Fruit fly (Drosophila melanogaster): ENCODE results near the gene Rpt5.

Rpt5 gene

DNA sequence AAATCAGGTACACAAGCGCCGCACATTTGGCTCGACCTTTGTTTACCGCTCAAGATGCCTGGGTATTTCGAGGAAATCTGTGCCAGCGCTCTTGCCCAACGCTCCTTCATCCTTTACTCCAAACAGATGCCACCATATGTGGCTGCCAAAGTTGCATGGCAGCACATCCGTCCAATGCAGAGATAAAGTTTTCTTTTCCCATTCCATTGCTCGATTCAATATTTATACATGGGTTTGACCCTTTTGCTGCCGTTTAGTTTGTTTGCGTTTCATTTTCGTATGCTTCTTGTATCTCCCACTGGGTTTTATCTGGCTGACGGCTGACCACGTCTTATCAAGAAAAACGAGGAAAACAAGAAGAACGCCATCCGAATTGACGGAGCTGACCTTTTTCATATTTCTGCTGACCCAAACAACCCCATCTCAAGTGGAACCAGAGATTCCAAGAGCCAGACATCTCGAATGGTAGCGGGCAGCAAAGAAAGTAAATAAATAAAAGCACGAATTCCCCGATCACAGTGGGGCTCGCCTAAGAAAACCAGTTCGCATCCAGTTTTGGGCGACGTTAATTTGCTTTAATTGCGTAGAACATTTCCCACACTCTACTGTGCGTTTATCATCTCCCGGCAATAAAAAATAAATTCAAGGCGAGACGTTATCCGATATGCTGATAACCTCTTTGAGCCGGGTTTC, 38.0 kb downstream of the Rpt5 start (continued):
- peak; percentile 7 for TF ChIP-seq lz (GFP tag; optimal IDR thresholded peaks at IDR 0.05)
- no peak for TF ChIP-seq OdsH (GFP tag; optimal IDR thresholded peaks at IDR 0.05)
- TF ChIP-seq Eip93F (GFP tag; optimal IDR thresholded peaks at IDR 0.05): no peak
- no peak for TF ChIP-seq fd85E (GFP tag; optimal IDR thresholded peaks at IDR 0.05)

DNA sequence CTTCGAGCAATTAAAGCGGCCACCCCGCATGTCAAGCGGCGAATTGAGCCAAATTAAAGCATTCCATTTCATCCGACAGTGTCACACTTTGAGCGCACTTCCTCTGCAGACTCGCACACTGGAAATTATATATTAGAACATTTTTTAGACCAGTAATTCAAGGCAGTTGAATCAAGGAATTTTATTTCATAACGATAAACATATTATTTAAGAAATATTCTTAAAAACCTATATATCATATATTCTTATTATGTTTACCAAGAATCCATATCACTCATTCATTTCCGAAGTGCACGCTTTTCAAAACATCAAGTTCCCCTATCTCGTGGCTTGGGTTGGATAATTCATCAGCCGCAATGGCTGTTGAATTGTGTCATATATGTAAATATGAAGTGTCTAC, 38.8 kb downstream of the Rpt5 start:
- TF ChIP-seq pdm3 (GFP tag; optimal IDR thresholded peaks at IDR 0.05) (no peak), CG8119 (GFP tag; IDR thresholded peaks at IDR 0.05) (no peak; the same call in 1 of the 3 replicates), fd85E (GFP tag; optimal IDR thresholded peaks at IDR 0.05) (no peak), Sox102F (GFP tag; optimal IDR thresholded peaks at IDR 0.05) (no peak), net (GFP tag; optimal IDR thresholded peaks at IDR 0.05) (no peak), Ets96B (tag; optimal IDR thresholded peaks at IDR 0.05) (no peak), vri (GFP tag; optimal IDR thresholded peaks at IDR 0.05) (no peak), Met (GFP tag; optimal IDR thresholded peaks at IDR 0.05) (no peak), Eip78C (GFP tag) (no peak), CG10669 (GFP tag; optimal IDR thresholded peaks at IDR 0.05) (no peak), Blimp-1 (GFP tag; optimal IDR thresholded peaks at IDR 0.05) (no peak), fd59A (GFP tag; optimal IDR thresholded peaks at IDR 0.05) (peak; percentile 27), CG6163 (GFP tag; IDR thresholded peaks at IDR 0.05) (peak; percentile 66; the same call in 2 of the 3 replicates), CG6792 (GFP tag; optimal IDR thresholded peaks at IDR 0.05) (peak; percentile 15), CG10631 (GFP tag; optimal IDR thresholded peaks at IDR 0.05) (peak; percentile 46), Gug (GFP tag; IDR thresholded peaks at IDR 0.05) (no peak), CG31627 (GFP tag; optimal IDR thresholded peaks at IDR 0.05) (no peak), CG6276 (GFP tag; optimal IDR thresholded peaks at IDR 0.05) (no peak), topi (GFP tag; optimal IDR thresholded peaks at IDR 0.05) (no peak), CG3032 (tag; optimal IDR thresholded peaks at IDR 0.05) (peak; percentile 61), CG11902 (GFP tag; optimal IDR thresholded peaks at IDR 0.05) (no peak), ss (GFP tag; optimal IDR thresholded peaks at IDR 0.05) (no peak), cyc (GFP tag; optimal IDR thresholded peaks at IDR 0.05) (no peak), spab (GFP tag; optimal IDR thresholded peaks at IDR 0.05) (no peak), achi (GFP tag; optimal IDR thresholded peaks at IDR 0.05) (no peak), CG11762 (GFP tag; optimal IDR thresholded peaks at IDR 0.05; ENCODE audit: insufficient read depth) (peak; percentile 2), Hr39 (GFP tag; optimal IDR thresholded peaks at IDR 0.05) (no peak), Lpt (GFP tag; optimal IDR thresholded peaks at IDR 0.05) (peak; percentile 20), CG16779 (tag; optimal IDR thresholded peaks at IDR 0.05) (no peak), lz (GFP tag; optimal IDR thresholded peaks at IDR 0.05) (no peak), CG34406 (GFP tag; optimal IDR thresholded peaks at IDR 0.05) (no peak), esn (GFP tag; optimal IDR thresholded peaks at IDR 0.05) (peak; percentile 43), CG15336 (GFP tag; IDR thresholded peaks at IDR 0.05) (peak; percentile 46; the same call in 1 of the 2 replicates)

DNA sequence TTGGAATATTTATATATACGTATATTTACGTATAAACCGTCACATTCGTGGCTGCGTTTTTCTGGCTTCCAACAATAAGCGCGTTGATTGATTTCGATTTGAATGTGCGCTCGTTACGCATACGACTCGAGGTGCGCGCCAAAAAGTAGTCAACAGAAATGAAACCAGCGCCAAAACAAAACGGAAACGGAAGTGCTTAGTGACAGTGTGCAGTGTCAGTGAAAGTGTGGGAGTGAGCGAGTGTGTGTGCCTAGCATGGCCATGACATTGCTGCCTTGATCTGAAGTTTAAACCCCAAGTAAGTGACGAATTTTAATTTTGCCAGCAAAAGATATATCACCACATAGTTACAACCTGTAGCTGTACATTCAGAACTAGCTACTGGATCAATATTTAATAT, 51.0 kb downstream of the Rpt5 start, which contains the start of gene CG34355:
CG34355 (plus strand) TSS at position 192 of the 400 bp plus-strand sequence.
- TF ChIP-seq Sox102F (GFP tag; optimal IDR thresholded peaks at IDR 0.05): no peak
- no peak for TF ChIP-seq CG31627 (GFP tag; optimal IDR thresholded peaks at IDR 0.05)
- no peak for TF ChIP-seq fkh (GFP tag; optimal IDR thresholded peaks at IDR 0.05)
- no peak for TF ChIP-seq Eip78C (GFP tag)
- no peak for TF ChIP-seq Hr38 (GFP tag; optimal IDR thresholded peaks at IDR 0.05)
- no peak for TF ChIP-seq spab (GFP tag; optimal IDR thresholded peaks at IDR 0.05)
- no peak for TF ChIP-seq CG15336 (GFP tag; IDR thresholded peaks at IDR 0.05)
- no peak for TF ChIP-seq fd85E (GFP tag; optimal IDR thresholded peaks at IDR 0.05)
- no peak for TF ChIP-seq Lpt (GFP tag; optimal IDR thresholded peaks at IDR 0.05)
- no peak for TF ChIP-seq CG6276 (GFP tag; optimal IDR thresholded peaks at IDR 0.05)
- peak; percentile 78 for TF ChIP-seq achi (GFP tag; optimal IDR thresholded peaks at IDR 0.05)
- TF ChIP-seq CG3032 (tag; optimal IDR thresholded peaks at IDR 0.05): no peak
- TF ChIP-seq CG6163 (GFP tag; IDR thresholded peaks at IDR 0.05): no peak
- TF ChIP-seq Hr39 (GFP tag; optimal IDR thresholded peaks at IDR 0.05): no peak
- no peak for TF ChIP-seq Hr4 (GFP tag; optimal IDR thresholded peaks at IDR 0.05)
- no peak for TF ChIP-seq Ets96B (tag; optimal IDR thresholded peaks at IDR 0.05)
- TF ChIP-seq CG8319 (GFP tag; optimal IDR thresholded peaks at IDR 0.05): no peak
- peak; percentile 12 for TF ChIP-seq fd59A (GFP tag; optimal IDR thresholded peaks at IDR 0.05)
- no peak for TF ChIP-seq cyc (GFP tag; optimal IDR thresholded peaks at IDR 0.05)
- TF ChIP-seq lz (GFP tag; optimal IDR thresholded peaks at IDR 0.05): no peak
- TF ChIP-seq Sox14 (GFP tag; optimal IDR thresholded peaks at IDR 0.05): no peak
- no peak for TF ChIP-seq Smox (GFP tag; optimal IDR thresholded peaks at IDR 0.05)
- no peak for TF ChIP-seq CG9139 (GFP tag; optimal IDR thresholded peaks at IDR 0.05)
- TF ChIP-seq CG11294 (GFP tag; IDR thresholded peaks at IDR 0.05): no peak
- peak in 1 of 2 experiments; percentile 6 for TF ChIP-seq salr (GFP tag; optimal IDR thresholded peaks at IDR 0.05)
- no peak for TF ChIP-seq vri (GFP tag; optimal IDR thresholded peaks at IDR 0.05)

All from whole organism, prepupa.